Fruit fly (Drosophila melanogaster) whole organism, embryonic: ENCODE measurements around the gene ebd1.

Experiments used
- Adf1 ChIP-seq: fragments of 200-800 bp; sonication (Bioruptor generic); IDR thresholded peaks from 2 replicates; pipeline ENCODE4 v1.3.6; 2022; ENCODE audit warnings: missing biosample characterization, missing genetic modification characterization
- Atf3 ChIP-seq: fragments of 200-800 bp; sonication (Bioruptor generic); optimal IDR thresholded peaks from 3 replicates; lab custom pipeline; 2016; ENCODE audit warnings: missing biosample characterization, missing genetic modification characterization
- Blimp-1 ChIP-seq: fragments of 200-800 bp; sonication (Bioruptor generic); optimal IDR thresholded peaks from 3 replicates; lab custom pipeline; 2018; ENCODE audit warnings: missing biosample characterization, missing genetic modification characterization, mild to moderate bottlenecking, moderate library complexity, missing genetic modification reagents
- Bteb2 ChIP-seq: fragments of 200-800 bp; sonication (Bioruptor generic); optimal IDR thresholded peaks from 2 replicates; lab custom pipeline; 2016; ENCODE audit warnings: missing biosample characterization, missing genetic modification characterization
- CG10321 ChIP-seq: fragments of 200-800 bp; sonication (Bioruptor generic); IDR thresholded peaks from 2 replicates; pipeline ENCODE4 v1.3.6; 2022; ENCODE audit warnings: missing biosample characterization, missing genetic modification characterization
- CG10462 ChIP-seq: fragments of 200-800 bp; sonication (Bioruptor generic); optimal IDR thresholded peaks from 2 replicates; lab custom pipeline; 2016; ENCODE audit warnings: missing biosample characterization, missing genetic modification characterization
- CG10654 ChIP-seq: fragments of 200-800 bp; sonication (Bioruptor generic); optimal IDR thresholded peaks from 2 replicates; lab custom pipeline; 2016; ENCODE audit warnings: missing biosample characterization, missing genetic modification characterization
- CG12744 ChIP-seq: fragments of 200-800 bp; sonication (Bioruptor generic); optimal IDR thresholded peaks from 2 replicates; lab custom pipeline; 2016; ENCODE audit warnings: missing biosample characterization, missing genetic modification characterization
- CG13424 ChIP-seq: fragments of 200-800 bp; sonication (Bioruptor generic); optimal IDR thresholded peaks from 2 replicates; lab custom pipeline; 2019; ENCODE audit warnings: missing biosample characterization, mild to moderate bottlenecking, missing genetic modification characterization, moderate library complexity
- CG14050 ChIP-seq: fragments of 200-800 bp; sonication (Bioruptor generic); IDR thresholded peaks from 3 replicates; pipeline ENCODE4 v1.3.6; 2022; ENCODE audit warnings: missing biosample characterization, missing genetic modification characterization
- CG15011 ChIP-seq: fragments of 200-800 bp; sonication (Bioruptor generic); optimal IDR thresholded peaks from 3 replicates; lab custom pipeline; 2018; ENCODE audit warnings: missing biosample characterization, mild to moderate bottlenecking, missing genetic modification characterization
- CG1647 ChIP-seq: fragments of 200-800 bp; sonication (Bioruptor generic); optimal IDR thresholded peaks from 3 replicates; lab custom pipeline; 2016; ENCODE audit warnings: missing biosample characterization, missing genetic modification characterization
- CG18262 ChIP-seq: fragments of 200-800 bp; optimal IDR thresholded peaks from 3 replicates; lab custom pipeline; 2019; ENCODE audit warnings: missing biosample characterization, mild to moderate bottlenecking, missing genetic modification characterization, moderate library complexity
- CG18476 ChIP-seq: fragments of 200-800 bp; sonication (Bioruptor generic); optimal IDR thresholded peaks from 2 replicates; lab custom pipeline; 2016; ENCODE audit warnings: missing biosample characterization, mild to moderate bottlenecking, missing genetic modification characterization
- CG18619 ChIP-seq: fragments of 200-800 bp; sonication (Bioruptor generic); optimal IDR thresholded peaks from 3 replicates; lab custom pipeline; 2017; ENCODE audit warnings: missing biosample characterization, mild to moderate bottlenecking, missing genetic modification characterization
- CG3163 ChIP-seq: fragments of 200-800 bp; sonication (Bioruptor generic); optimal IDR thresholded peaks from 3 replicates; lab custom pipeline; 2016; ENCODE audit warnings: missing biosample characterization, missing genetic modification characterization
- CG4360 ChIP-seq: fragments of 200-800 bp; sonication (Bioruptor generic); IDR thresholded peaks from 2 replicates; pipeline ENCODE4 v1.3.6; 2022; ENCODE audit warnings: missing biosample characterization, missing genetic modification characterization
- CG6854 ChIP-seq: fragments of 200-800 bp; sonication (Bioruptor generic); optimal IDR thresholded peaks from 3 replicates; lab custom pipeline; 2017; ENCODE audit warnings: missing biosample characterization, mild to moderate bottlenecking, missing genetic modification characterization
- CG8089 ChIP-seq: fragments of 200-800 bp; sonication (Bioruptor generic); optimal IDR thresholded peaks from 3 replicates; lab custom pipeline; 2016; ENCODE audit warnings: missing biosample characterization, missing genetic modification characterization
- CG8765 ChIP-seq: fragments of 200-800 bp; sonication (Bioruptor generic); IDR thresholded peaks from 2 replicates; pipeline ENCODE4 v1.3.6; 2022; ENCODE audit warnings: missing biosample characterization, missing genetic modification characterization
- CG8944 ChIP-seq: fragments of 200-800 bp; sonication (Bioruptor generic); optimal IDR thresholded peaks from 3 replicates; lab custom pipeline; 2016; ENCODE audit warnings: missing biosample characterization, missing genetic modification characterization
- Doc3 ChIP-seq: fragments of 200-800 bp; sonication (Bioruptor generic); IDR thresholded peaks from 3 replicates; pipeline ENCODE4 v1.3.6; 2022; ENCODE audit warnings: missing biosample characterization, missing genetic modification characterization; ENCODE audit not compliant: partially characterized antibody
- Dp ChIP-seq: fragments of 200-800 bp; sonication (Bioruptor generic); optimal IDR thresholded peaks from 2 replicates; lab custom pipeline; 2018; ENCODE audit warnings: missing biosample characterization, mild to moderate bottlenecking, missing genetic modification characterization, moderate library complexity
- Dref ChIP-seq: fragments of 200-800 bp; sonication (Bioruptor generic); IDR thresholded peaks from 2 replicates; pipeline ENCODE4 v1.3.6; 2022; ENCODE audit warnings: missing biosample characterization, missing genetic modification characterization
- ERR ChIP-seq: fragments of 200-800 bp; sonication (Bioruptor generic); optimal IDR thresholded peaks from 2 replicates; lab custom pipeline; 2016; ENCODE audit warnings: missing biosample characterization, missing genetic modification characterization
- Hr3 ChIP-seq: fragments of 200-800 bp; sonication (Bioruptor generic); optimal IDR thresholded peaks from 3 replicates; lab custom pipeline; 2016; ENCODE audit warnings: missing biosample characterization, missing genetic modification characterization
- Kr ChIP-seq: fragments of 200-800 bp; sonication (Bioruptor generic); optimal IDR thresholded peaks from 2 replicates; lab custom pipeline; 2017; ENCODE audit warnings: missing biosample characterization, mild to moderate bottlenecking, missing genetic modification characterization
- Mad ChIP-seq: fragments of 200-800 bp; sonication (Bioruptor generic); optimal IDR thresholded peaks from 2 replicates; lab custom pipeline; 2016; ENCODE audit warnings: missing biosample characterization, missing genetic modification characterization
- Mes4 ChIP-seq: fragments of 200-800 bp; sonication (Bioruptor generic); optimal IDR thresholded peaks from 2 replicates; lab custom pipeline; 2016; ENCODE audit warnings: missing biosample characterization, missing genetic modification characterization
- Nf-YC ChIP-seq: fragments of 200-800 bp; optimal IDR thresholded peaks from 3 replicates; lab custom pipeline; 2019; ENCODE audit warnings: missing biosample characterization, mild to moderate bottlenecking, missing genetic modification characterization, moderate library complexity
- Six4 ChIP-seq: fragments of 200-800 bp; sonication (Bioruptor generic); optimal IDR thresholded peaks from 2 replicates; lab custom pipeline; 2016; ENCODE audit warnings: missing biosample characterization, missing genetic modification characterization
- Ssrp ChIP-seq: fragments of 200-800 bp; sonication (Bioruptor generic); optimal IDR thresholded peaks from 2 replicates; lab custom pipeline; 2018; ENCODE audit warnings: missing biosample characterization, mild to moderate bottlenecking, missing genetic modification characterization, moderate library complexity
- ab ChIP-seq: fragments of 200-800 bp; sonication (Bioruptor generic); optimal IDR thresholded peaks from 2 replicates; lab custom pipeline; 2016; ENCODE audit warnings: missing biosample characterization, missing genetic modification characterization
- bab2 ChIP-seq: fragments of 200-800 bp; sonication (Bioruptor generic); optimal IDR thresholded peaks from 2 replicates; lab custom pipeline; 2016; ENCODE audit warnings: missing biosample characterization, missing genetic modification characterization
- bcd ChIP-seq: fragments of 200-800 bp; sonication (Bioruptor generic); optimal IDR thresholded peaks from 2 replicates; lab custom pipeline; 2017; ENCODE audit warnings: missing biosample characterization, mild to moderate bottlenecking, missing genetic modification characterization
- br ChIP-seq: fragments of >200 bp; optimal IDR thresholded peaks from 2 replicates; lab custom pipeline; 2017
- chinmo ChIP-seq: fragments of 200-800 bp; sonication (Bioruptor generic); IDR thresholded peaks from 4 replicates; pipeline ENCODE4 v1.3.6; 2022; ENCODE audit warnings: missing biosample characterization, missing genetic modification characterization; ENCODE audit not compliant: partially characterized antibody
- fu2 ChIP-seq: fragments of 200-800 bp; sonication (Bioruptor generic); optimal IDR thresholded peaks from 2 replicates; lab custom pipeline; 2016; ENCODE audit warnings: missing biosample characterization, missing genetic modification characterization
- gfzf ChIP-seq: fragments of 200-800 bp; sonication (Bioruptor generic); optimal IDR thresholded peaks from 2 replicates; lab custom pipeline; 2016; ENCODE audit warnings: missing biosample characterization, mild to moderate bottlenecking, missing genetic modification characterization, moderate library complexity
- ham ChIP-seq: fragments of 200-800 bp; sonication (Bioruptor generic); IDR thresholded peaks from 2 replicates; pipeline ENCODE4 v1.3.6; 2022; ENCODE audit warnings: missing biosample characterization, missing genetic modification characterization
- hb ChIP-seq: fragments of 200-800 bp; sonication (Bioruptor generic); IDR thresholded peaks from 3 replicates; pipeline ENCODE4 v1.3.6; 2022; ENCODE audit warnings: missing biosample characterization, missing genetic modification characterization; ENCODE audit not compliant: partially characterized antibody
- pita ChIP-seq: fragments of 200-800 bp; sonication (Bioruptor generic); optimal IDR thresholded peaks from 2 replicates; lab custom pipeline; 2017; ENCODE audit warnings: missing biosample characterization, mild to moderate bottlenecking, missing genetic modification characterization
- run ChIP-seq: fragments of 200-800 bp; sonication (Bioruptor generic); optimal IDR thresholded peaks from 3 replicates; lab custom pipeline; 2018; ENCODE audit warnings: missing biosample characterization, mild to moderate bottlenecking, missing genetic modification characterization
- sima ChIP-seq: fragments of 200-800 bp; sonication (Bioruptor generic); optimal IDR thresholded peaks from 2 replicates; lab custom pipeline; 2016; ENCODE audit warnings: missing biosample characterization, missing genetic modification characterization
- sqz ChIP-seq: fragments of 200-800 bp; sonication (Bioruptor generic); optimal IDR thresholded peaks from 3 replicates; lab custom pipeline; 2018; ENCODE audit warnings: missing biosample characterization, mild to moderate bottlenecking, missing genetic modification characterization
- tna ChIP-seq: fragments of 200-800 bp; sonication (Bioruptor generic); IDR thresholded peaks from 2 replicates; pipeline ENCODE4 v1.3.6; 2022; ENCODE audit warnings: missing biosample characterization, missing genetic modification characterization; ENCODE audit not compliant: partially characterized antibody
- unc-4 ChIP-seq: fragments of 200-800 bp; sonication (Bioruptor generic); IDR thresholded peaks from 2 replicates; pipeline ENCODE4 v1.3.6; 2022; ENCODE audit warnings: missing biosample characterization, missing genetic modification characterization; ENCODE audit not compliant: partially characterized antibody
- vfl ChIP-seq: fragments of 200-800 bp; sonication (Bioruptor generic); optimal IDR thresholded peaks from 2 replicates; lab custom pipeline; 2016; ENCODE audit warnings: missing biosample characterization, missing genetic modification characterization
- wdn ChIP-seq: fragments of 200-800 bp; sonication (Bioruptor generic); IDR thresholded peaks from 2 replicates; pipeline ENCODE4 v1.3.6; 2022; ENCODE audit warnings: missing biosample characterization, missing genetic modification characterization
- wor ChIP-seq: fragments of 200-800 bp; sonication (Bioruptor generic); IDR thresholded peaks from 2 replicates; pipeline ENCODE4 v1.3.6; 2022; ENCODE audit warnings: missing biosample characterization, missing genetic modification characterization
- zen2 ChIP-seq: fragments of 200-800 bp; sonication (Bioruptor generic); IDR thresholded peaks from 3 replicates; pipeline ENCODE4 v1.3.6; 2022; ENCODE audit warnings: missing biosample characterization, missing genetic modification characterization; ENCODE audit not compliant: partially characterized antibody

The ebd1 gene

DNA sequence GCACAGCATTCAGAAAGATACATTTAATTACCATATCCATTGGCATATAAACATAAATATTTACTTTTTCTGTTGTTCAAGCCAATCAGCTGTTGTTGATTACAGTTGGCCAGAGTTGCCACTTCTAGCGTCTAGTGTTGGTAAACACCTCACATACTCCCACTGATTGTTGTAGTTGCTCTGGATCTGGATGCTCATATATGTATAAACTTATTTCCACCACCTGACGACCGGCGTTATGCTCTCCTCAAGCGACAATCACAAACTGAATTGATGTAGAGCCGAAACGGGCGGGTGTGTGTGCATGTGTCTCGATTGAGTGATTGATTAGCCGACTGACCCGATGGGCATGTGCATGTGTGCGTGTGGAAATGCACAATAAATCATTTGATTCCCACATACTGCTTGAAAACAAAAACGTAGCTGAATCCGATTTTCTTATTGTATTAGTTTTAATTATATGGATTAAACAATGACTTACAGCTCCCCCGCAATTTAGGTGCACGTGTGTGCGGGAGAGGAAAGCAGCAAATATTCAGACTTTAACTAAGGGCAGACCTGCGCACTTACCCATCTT lies 3.5 kb downstream of the ebd1 start (continued):
- TF ChIP-seq Six4 (GFP tag; lab: Kevin White, UChicago) = no peak
- no peak for TF ChIP-seq sima (GFP tag; lab: Kevin White, UChicago)
- peak; percentile 29 for TF ChIP-seq Dp
- no peak for TF ChIP-seq ab (GFP tag; lab: Kevin White, UChicago)
- peak; percentile 39 for TF ChIP-seq Nf-YC (tag; lab: Kevin White, UChicago)
- peak; percentile 5 for TF ChIP-seq CG18262 (tag; lab: Kevin White, UChicago)
- 0 out of 2 replicates have a peak, but pooled peaks have one; percentile 28 for TF ChIP-seq CG4360 (GFP tag; lab: Robert Waterston, UW)
- no peak for TF ChIP-seq CG10321
- no peak for TF ChIP-seq hb
- no peak for TF ChIP-seq Mes4 (GFP tag; lab: Kevin White, UChicago)
- TF ChIP-seq CG10654 (GFP tag; lab: Kevin White, UChicago) = peak; percentile 1
- peak; percentile 11 for TF ChIP-seq CG18619 (GFP tag; lab: Kevin White, UChicago)
- peak; percentile 33 for TF ChIP-seq vfl (GFP tag; lab: Kevin White, UChicago)
- no peak for TF ChIP-seq br (lab: Kevin White, UChicago)
- TF ChIP-seq Atf3 (GFP tag; lab: Kevin White, UChicago) = no peak
- no peak for TF ChIP-seq Hr3 (GFP tag; lab: Kevin White, UChicago)
- TF ChIP-seq ham (GFP tag; lab: Robert Waterston, UW) = no peak
- TF ChIP-seq CG12744 (GFP tag; lab: Kevin White, UChicago) = no peak
- peak; percentile 24 for TF ChIP-seq CG13424 (tag; lab: Kevin White, UChicago)
- TF ChIP-seq run = no peak
- no peak for TF ChIP-seq pita (GFP tag; lab: Kevin White, UChicago)
- no peak for TF ChIP-seq CG8089 (GFP tag; lab: Kevin White, UChicago)
- no peak for TF ChIP-seq wdn (GFP tag; lab: Robert Waterston, UW)
- TF ChIP-seq Mad (GFP tag; lab: Kevin White, UChicago) = peak; percentile 0
- no peak for TF ChIP-seq Adf1 (GFP tag; lab: Robert Waterston, UW)
- 0 out of 3 replicates have a peak, but pooled peaks have one; percentile 20 for TF ChIP-seq Doc3 (GFP tag; lab: Robert Waterston, UW)
- peak; percentile 37 for TF ChIP-seq fu2
- TF ChIP-seq CG10462 = no peak
- TF ChIP-seq CG3163 (GFP tag; lab: Kevin White, UChicago) = no peak
- TF ChIP-seq ERR (GFP tag; lab: Kevin White, UChicago) = peak; percentile 8
- TF ChIP-seq CG15011 (GFP tag; lab: Kevin White, UChicago) = no peak
- no peak for TF ChIP-seq Kr
- peak; percentile 43 for TF ChIP-seq bcd
- peak; percentile 46; the same call in 1 of the 4 replicates for TF ChIP-seq chinmo
- no peak for TF ChIP-seq CG18476 (GFP tag; lab: Kevin White, UChicago)
- TF ChIP-seq unc-4 (GFP tag; lab: Robert Waterston, UW) = no peak; the same call in 1 of the 2 replicates
- TF ChIP-seq tna (GFP tag; lab: Robert Waterston, UW) = no peak
- no peak for TF ChIP-seq CG8765 (GFP tag; lab: Robert Waterston, UW)
- TF ChIP-seq wor = no peak
- TF ChIP-seq Blimp-1 = no peak
- TF ChIP-seq Dref (GFP tag; lab: Robert Waterston, UW) = peak; percentile 21; the same call in 1 of the 2 replicates
- TF ChIP-seq sqz = peak; percentile 44
- peak; percentile 9 for TF ChIP-seq CG1647 (GFP tag; lab: Kevin White, UChicago)
- no peak for TF ChIP-seq Ssrp
- peak; percentile 33 for TF ChIP-seq bab2 (GFP tag; lab: Kevin White, UChicago)
- peak; percentile 10 for TF ChIP-seq gfzf (GFP tag; lab: Kevin White, UChicago)
- TF ChIP-seq CG8944 = no peak
- TF ChIP-seq CG6854 = no peak
- TF ChIP-seq zen2 (GFP tag; lab: Robert Waterston, UW) = no peak
- TF ChIP-seq Bteb2 (GFP tag; lab: Kevin White, UChicago) = peak; percentile 43
- TF ChIP-seq CG14050 = no peak
